Fruit fly (Drosophila melanogaster) whole organism, wandering third instar larva: ENCODE measurements around the gene PGRP-SB1.
A peak's percentile ranks its signal among the peaks of the same experiment; 100 is the strongest.

Experiments used
- Abd-B ChIP-seq: fragments of >200 bp; optimal IDR thresholded peaks from 2 replicates; lab custom pipeline; 2017; ENCODE audit warnings: missing biosample characterization, missing genetic modification characterization
- CG9705 ChIP-seq: fragments of 200-800 bp; sonication (Bioruptor generic); optimal IDR thresholded peaks from 2 replicates; lab custom pipeline; 2018; ENCODE audit warnings: missing biosample characterization, mild to moderate bottlenecking, missing genetic modification characterization
- CrebA ChIP-seq: fragments of 200-800 bp; sonication (Bioruptor generic); optimal IDR thresholded peaks from 2 replicates; lab custom pipeline; 2016; ENCODE audit warnings: missing biosample characterization, mild to moderate bottlenecking, missing genetic modification characterization, borderline replicate concordance
- Dif ChIP-seq: fragments of 200-275, 200-300 bp; sonication (Bioruptor generic); optimal IDR thresholded peaks from 2 replicates; lab custom pipeline; 2018; ENCODE audit warnings: missing biosample characterization, missing genetic modification characterization; ENCODE audit not compliant: partially characterized antibody
- GATAd ChIP-seq: sonication (Bioruptor generic); optimal IDR thresholded peaks from 2 replicates; lab custom pipeline; 2016; ENCODE audit warnings: missing biosample characterization, missing genetic modification characterization
- HLH106 ChIP-seq: fragments of 200-800 bp; optimal IDR thresholded peaks from 3 replicates; lab custom pipeline; 2019; ENCODE audit warnings: missing biosample characterization, mild to moderate bottlenecking, missing genetic modification characterization, moderate library complexity
- Hnf4 ChIP-seq: fragments of 200-800 bp; sonication (Bioruptor generic); optimal IDR thresholded peaks from 2 replicates; lab custom pipeline; 2016; ENCODE audit warnings: missing biosample characterization, mild to moderate bottlenecking, missing genetic modification characterization
- Hr78 ChIP-seq: fragments of >200 bp; optimal IDR thresholded peaks from 2 replicates; lab custom pipeline; 2017; ENCODE audit warnings: missing biosample characterization, missing genetic modification characterization
- Hr83 ChIP-seq: fragments of 200-300 bp; sonication (Bioruptor generic); optimal IDR thresholded peaks from 2 replicates; lab custom pipeline; 2016; ENCODE audit warnings: missing biosample characterization, mild to moderate bottlenecking, missing genetic modification characterization, moderate library complexity; ENCODE audit not compliant: poor library complexity, severe bottlenecking
- Jra ChIP-seq: sonication (Bioruptor generic); optimal IDR thresholded peaks from 2 replicates; lab custom pipeline; 2016; ENCODE audit warnings: missing biosample characterization, missing genetic modification characterization
- Mio ChIP-seq: sonication (Bioruptor generic); optimal IDR thresholded peaks from 2 replicates; lab custom pipeline; 2016; ENCODE audit warnings: missing biosample characterization, missing genetic modification characterization
- Myc ChIP-seq: fragments of >200 bp; optimal IDR thresholded peaks from 2 replicates; lab custom pipeline; 2017
- N ChIP-seq: fragments of >200 bp; optimal IDR thresholded peaks from 2 replicates; lab custom pipeline; 2018; ENCODE audit warnings: missing biosample characterization, missing external identifiers, missing genetic modification characterization
- OdsH ChIP-seq: fragments of 200-800 bp; sonication (Bioruptor generic); optimal IDR thresholded peaks from 2 replicates; lab custom pipeline; 2016; ENCODE audit warnings: missing biosample characterization, mild to moderate bottlenecking, missing genetic modification characterization
- Rel ChIP-seq, 2 experiments: fragments of 200-800 bp; sonication (Bioruptor generic) in 1 of 2; optimal IDR thresholded peaks; 2 replicates in 1 of 2; 3 replicates in 1 of 2; lab custom pipeline; 2016 to 2019; ENCODE audit warnings: mild to moderate bottlenecking in 2 of 2, missing biosample characterization in 2 of 2, missing genetic modification characterization in 2 of 2, moderate library complexity in 1 of 2
- Sp1 ChIP-seq: fragments of 200-800 bp; sonication (Bioruptor generic); optimal IDR thresholded peaks from 3 replicates; lab custom pipeline; 2019; ENCODE audit warnings: missing biosample characterization, mild to moderate bottlenecking, missing genetic modification characterization, moderate library complexity
- Vsx2 ChIP-seq: fragments of 200-300, 225-300 bp; sonication (Bioruptor generic); optimal IDR thresholded peaks from 2 replicates; lab custom pipeline; 2018; ENCODE audit warnings: missing biosample characterization, missing genetic modification characterization; ENCODE audit not compliant: partially characterized antibody
- br ChIP-seq: fragments of 200-800 bp; sonication (Bioruptor generic); optimal IDR thresholded peaks from 2 replicates; lab custom pipeline; 2016; ENCODE audit warnings: missing biosample characterization, missing genetic modification characterization
- brk ChIP-seq: fragments of 200-800 bp; sonication (Bioruptor generic); optimal IDR thresholded peaks from 2 replicates; lab custom pipeline; 2016; ENCODE audit warnings: missing biosample characterization, mild to moderate bottlenecking, missing genetic modification characterization
- dl ChIP-seq, 2 experiments: fragments of 175-275, 200-275 bp in 1 of 2; fragments of 200-275 bp in 1 of 2; sonication (Bioruptor generic); optimal IDR thresholded peaks; lab custom pipeline; 2018; ENCODE audit warnings: mild to moderate bottlenecking in 2 of 2, missing biosample characterization in 2 of 2, missing genetic modification characterization in 2 of 2, moderate library complexity in 2 of 2; ENCODE audit not compliant: partially characterized antibody in 2 of 2, insufficient read depth in 1 of 2
- dmrt93B ChIP-seq: fragments of 200-800 bp; sonication (Bioruptor generic); optimal IDR thresholded peaks from 2 replicates; lab custom pipeline; 2018; ENCODE audit warnings: missing biosample characterization, mild to moderate bottlenecking, missing genetic modification characterization
- dsf ChIP-seq: sonication (Bioruptor generic); optimal IDR thresholded peaks from 2 replicates; lab custom pipeline; 2016; ENCODE audit warnings: missing biosample characterization, missing genetic modification characterization, borderline replicate concordance
- ey ChIP-seq: fragments of 200-800 bp; sonication (Bioruptor generic); optimal IDR thresholded peaks from 2 replicates; lab custom pipeline; 2016; ENCODE audit warnings: missing biosample characterization, missing genetic modification characterization
- foxo ChIP-seq, 2 experiments: fragments of 200-800 bp; sonication (Bioruptor generic); optimal IDR thresholded peaks; 2 replicates in 1 of 2; 3 replicates in 1 of 2; lab custom pipeline; 2016 to 2017; ENCODE audit warnings: missing biosample characterization in 2 of 2, missing genetic modification characterization in 2 of 2
- fru ChIP-seq: fragments of 200-800 bp; sonication (Bioruptor generic); optimal IDR thresholded peaks from 3 replicates; lab custom pipeline; 2016; ENCODE audit warnings: missing biosample characterization, mild to moderate bottlenecking, missing genetic modification characterization
- h ChIP-seq: fragments of 200-800 bp; sonication (Bioruptor generic); optimal IDR thresholded peaks from 3 replicates; lab custom pipeline; 2016; ENCODE audit warnings: missing biosample characterization, mild to moderate bottlenecking, missing genetic modification characterization
- jim ChIP-seq: fragments of 175-275, 200-325 bp; sonication (Bioruptor generic); optimal IDR thresholded peaks from 2 replicates; lab custom pipeline; 2016; ENCODE audit warnings: missing biosample characterization, mild to moderate bottlenecking, missing genetic modification characterization
- lola ChIP-seq: fragments of >200 bp; optimal IDR thresholded peaks from 2 replicates; lab custom pipeline; 2017; ENCODE audit warnings: missing biosample characterization, missing genetic modification characterization
- pan ChIP-seq: fragments of >200 bp; optimal IDR thresholded peaks from 2 replicates; lab custom pipeline; 2017
- psq ChIP-seq: fragments of 200-800 bp; sonication (Bioruptor generic); optimal IDR thresholded peaks from 3 replicates; lab custom pipeline; 2017; ENCODE audit warnings: missing biosample characterization, mild to moderate bottlenecking, missing genetic modification characterization, moderate library complexity
- rgr ChIP-seq: fragments of 200-800 bp; sonication (Bioruptor generic); optimal IDR thresholded peaks from 3 replicates; lab custom pipeline; 2016; ENCODE audit warnings: missing biosample characterization, mild to moderate bottlenecking, missing genetic modification characterization
- sage ChIP-seq: fragments of 200-800 bp; sonication (Bioruptor generic); optimal IDR thresholded peaks from 2 replicates; lab custom pipeline; 2016; ENCODE audit warnings: missing biosample characterization, mild to moderate bottlenecking, missing genetic modification characterization
- sv ChIP-seq: fragments of 200-800 bp; sonication (Bioruptor generic); optimal IDR thresholded peaks from 3 replicates; lab custom pipeline; 2016; ENCODE audit warnings: missing biosample characterization, missing genetic modification characterization
- tai ChIP-seq: sonication (Bioruptor generic); optimal IDR thresholded peaks from 2 replicates; lab custom pipeline; 2016; ENCODE audit warnings: missing biosample characterization, missing genetic modification characterization
- usp ChIP-seq: fragments of >200 bp; optimal IDR thresholded peaks from 2 replicates; lab custom pipeline; 2017; ENCODE audit warnings: missing biosample characterization, missing genetic modification characterization
- woc ChIP-seq: sonication (Bioruptor generic); optimal IDR thresholded peaks from 2 replicates; lab custom pipeline; 2016; ENCODE audit warnings: missing biosample characterization, mild to moderate bottlenecking, missing genetic modification characterization

The PGRP-SB1 gene

dm6 chr3L:16711430-16712228 lies 16.2 kb downstream of the PGRP-SB1 start, which contains the start of the genes CG43954, Lasp and Dab:
Gene CG43954 (minus strand): TSS chr3L:16711677.
Gene Lasp (minus strand): TSS chr3L:16711677.
Gene Dab (plus strand): TSS chr3L:16712126.
- peak; percentile 47 for TF ChIP-seq Jra (GFP tag; lab: Kevin White, UChicago)
- TF ChIP-seq Sp1 (GFP tag; lab: Kevin White, UChicago), result peak; percentile 44
- no peak for TF ChIP-seq Abd-B (GFP tag; lab: Kevin White, UChicago)
- no peak for TF ChIP-seq Hnf4 (GFP tag; lab: Kevin White, UChicago)
- TF ChIP-seq rgr (GFP tag; lab: Kevin White, UChicago), result peak; percentile 41
- TF ChIP-seq sv (GFP tag; lab: Kevin White, UChicago), result no peak
- TF ChIP-seq Dif (GFP tag; lab: Kevin White, UChicago), result peak; percentile 17
- TF ChIP-seq foxo (GFP tag; optimal IDR thresholded peaks at IDR 0.05; lab: Kevin White, UChicago), result peak in 1 of 2 experiments; percentile 45
- no peak for TF ChIP-seq dmrt93B (GFP tag; lab: Kevin White, UChicago)
- TF ChIP-seq CG9705 (GFP tag; lab: Kevin White, UChicago), result no peak
- peak; percentile 56 for TF ChIP-seq h (GFP tag; lab: Kevin White, UChicago)
- TF ChIP-seq Rel (GFP tag; optimal IDR thresholded peaks at IDR 0.05; lab: Kevin White, UChicago), result no peak
- TF ChIP-seq Rel (tag; optimal IDR thresholded peaks at IDR 0.05; lab: Kevin White, UChicago), result peak; percentile 42
- TF ChIP-seq Hr83, result peak; percentile 43
- TF ChIP-seq Myc (lab: Kevin White, UChicago), result peak; percentile 86
- no peak for TF ChIP-seq Vsx2
- no peak for TF ChIP-seq CrebA (GFP tag; lab: Kevin White, UChicago)
- no peak for TF ChIP-seq Hr78 (GFP tag; lab: Kevin White, UChicago)
- peak; percentile 41 for TF ChIP-seq dsf (GFP tag; lab: Kevin White, UChicago)
- TF ChIP-seq dl (GFP tag; optimal IDR thresholded peaks at IDR 0.05; lab: Kevin White, UChicago; ENCODE audit: insufficient read depth in 1 of 2, partially characterized antibody in 2 of 2), result no peak

DNA sequence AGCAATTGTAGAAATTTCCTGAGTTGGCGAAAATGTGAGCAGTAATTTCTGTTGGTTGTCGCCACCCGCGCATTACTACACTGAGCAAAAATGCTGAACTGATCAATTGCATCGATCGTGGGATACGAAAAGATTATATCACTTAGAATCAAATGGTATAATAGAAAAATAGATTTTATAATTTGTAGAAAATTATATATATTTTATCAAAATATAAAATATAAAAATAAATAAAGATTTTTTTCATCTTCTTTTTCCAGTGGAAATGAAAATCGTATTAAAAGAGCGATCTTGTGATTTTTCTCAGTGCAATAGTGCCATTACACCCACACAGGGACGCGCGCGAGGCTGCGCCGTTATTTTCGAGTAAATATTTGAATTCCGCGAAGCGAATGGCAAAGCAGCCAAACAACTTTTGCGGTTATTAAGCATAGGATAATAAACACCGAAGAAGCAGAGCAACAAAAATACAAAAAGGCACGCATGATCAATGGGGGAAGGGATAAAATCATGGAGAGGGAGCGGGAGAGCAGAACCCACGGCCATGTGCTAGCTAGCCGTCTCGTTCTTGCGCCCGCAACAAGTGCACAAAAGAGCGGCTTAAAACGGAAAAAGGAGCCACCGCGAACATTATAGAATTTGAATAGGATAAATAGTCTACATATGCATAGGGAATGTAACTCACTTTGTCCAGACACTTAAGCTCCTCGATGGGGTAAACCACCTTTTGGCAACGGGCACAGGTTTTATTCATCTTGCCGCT lies 17.4 kb downstream of the PGRP-SB1 start:
- TF ChIP-seq CG9705 (GFP tag; lab: Kevin White, UChicago), result peak; percentile 4
- TF ChIP-seq HLH106, result peak; percentile 71
- TF ChIP-seq Sp1 (GFP tag; lab: Kevin White, UChicago), result peak; percentile 48
- TF ChIP-seq dmrt93B (GFP tag; lab: Kevin White, UChicago), result peak; percentile 24
- TF ChIP-seq jim (GFP tag; lab: Kevin White, UChicago), result no peak
- peak; percentile 21 for TF ChIP-seq OdsH (GFP tag; lab: Kevin White, UChicago)
- no peak for TF ChIP-seq usp (GFP tag; lab: Kevin White, UChicago)
- peak; percentile 27 for TF ChIP-seq rgr (GFP tag; lab: Kevin White, UChicago)
- TF ChIP-seq pan (lab: Kevin White, UChicago), result no peak
- TF ChIP-seq fru (GFP tag; lab: Kevin White, UChicago), result peak; percentile 24
- TF ChIP-seq h (GFP tag; lab: Kevin White, UChicago), result peak; percentile 17
- peak; percentile 17 for TF ChIP-seq ey (GFP tag; lab: Kevin White, UChicago)
- peak in 1 of 2 experiments; percentile 65 for TF ChIP-seq foxo (GFP tag; optimal IDR thresholded peaks at IDR 0.05; lab: Kevin White, UChicago)
- peak; percentile 24 for TF ChIP-seq psq (GFP tag; lab: Kevin White, UChicago)
- TF ChIP-seq, all 38 proteins: peak for 11

dm6 chr3L:16709673-16710257 lies 18.0 kb downstream of the PGRP-SB1 start:
- TF ChIP-seq sv (GFP tag; lab: Kevin White, UChicago) (no peak), CG9705 (GFP tag; lab: Kevin White, UChicago) (no peak), tai (no peak), sage (peak; percentile 13), lola (GFP tag; lab: Kevin White, UChicago) (no peak), OdsH (GFP tag; lab: Kevin White, UChicago) (peak; percentile 1), Rel (GFP tag; optimal IDR thresholded peaks at IDR 0.05; lab: Kevin White, UChicago) (no peak), Rel (tag; optimal IDR thresholded peaks at IDR 0.05; lab: Kevin White, UChicago) (no peak), woc (peak; percentile 16), dsf (GFP tag; lab: Kevin White, UChicago) (no peak), Vsx2 (no peak), br (no peak), Jra (GFP tag; lab: Kevin White, UChicago) (no peak), Dif (GFP tag; lab: Kevin White, UChicago) (no peak), Hr78 (GFP tag; lab: Kevin White, UChicago) (no peak), fru (GFP tag; lab: Kevin White, UChicago) (no peak), jim (GFP tag; lab: Kevin White, UChicago) (peak; percentile 40), Mio (GFP tag; lab: Kevin White, UChicago) (no peak), dl (GFP tag; optimal IDR thresholded peaks at IDR 0.05; lab: Kevin White, UChicago; ENCODE audit: insufficient read depth in 1 of 2, partially characterized antibody in 2 of 2) (no peak), N (GFP tag; lab: Kevin White, UChicago) (no peak), h (GFP tag; lab: Kevin White, UChicago) (no peak), GATAd (no peak), HLH106 (peak; percentile 43), rgr (GFP tag; lab: Kevin White, UChicago) (peak; percentile 22), usp (GFP tag; lab: Kevin White, UChicago) (no peak), Myc (lab: Kevin White, UChicago) (no peak), Sp1 (GFP tag; lab: Kevin White, UChicago) (no peak), brk (peak; percentile 10), Hr83 (no peak), pan (lab: Kevin White, UChicago) (no peak)
